Worm (Caenorhabditis elegans): ENCODE data around the gene spin-1.

- TF ChIP-seq flt-1 (GFP tag; IDR thresholded peaks at IDR 0.05): no peak
- no peak for TF ChIP-seq med-1 (GFP tag; optimal IDR thresholded peaks at IDR 0.05; ENCODE audit: insufficient read depth)
- no peak for TF ChIP-seq cog-1 (tag; optimal IDR thresholded peaks at IDR 0.05)
- TF ChIP-seq ztf-29 (GFP tag; IDR thresholded peaks at IDR 0.05): no peak
- no peak for TF ChIP-seq tab-1 (GFP tag; IDR thresholded peaks at IDR 0.05)
- TF ChIP-seq klf-2 (GFP tag; conservative IDR thresholded peaks at IDR 0.05): no peak
Measured at ce11 chrV:12121274-12121673, 6.5 kb downstream of the spin-1 start, which contains the start of gene C13C4.6.
